Worm (Caenorhabditis elegans): ENCODE results near the gene F10G7.12.

ce11 chrII:4726120-4726519, 36.5 kb downstream of the F10G7.12 start, which contains the start of gene F10G7.10:
- TF ChIP-seq jun-1 (tag; optimal IDR thresholded peaks at IDR 0.05) (no peak), tbx-2 (tag; optimal IDR thresholded peaks at IDR 0.05) (no peak), zag-1 (tag; optimal IDR thresholded peaks at IDR 0.05) (no peak), eor-1 (tag; optimal IDR thresholded peaks at IDR 0.05) (no peak), snpc-4 (tag; optimal IDR thresholded peaks at IDR 0.05) (no peak)

Data from whole organism, L3 larva.